Fruit fly (Drosophila melanogaster) whole organism, embryonic: ENCODE data around the gene Mco4.
A peak's percentile ranks its signal among the peaks of the same experiment; 100 is the strongest.

ENCODE experiments used
- Adf1 ChIP-seq: fragments of 200-800 bp; sonication (Bioruptor generic); IDR thresholded peaks from 2 replicates; pipeline ENCODE4 v1.3.6; 2022; ENCODE audit warnings: missing biosample characterization, missing genetic modification characterization
- CG10565 ChIP-seq: fragments of 200-800 bp; sonication (Bioruptor generic); optimal IDR thresholded peaks from 3 replicates; lab custom pipeline; 2016; ENCODE audit warnings: missing biosample characterization, mild to moderate bottlenecking, missing genetic modification characterization
- CG10654 ChIP-seq: fragments of 200-800 bp; sonication (Bioruptor generic); optimal IDR thresholded peaks from 2 replicates; lab custom pipeline; 2016; ENCODE audit warnings: missing biosample characterization, missing genetic modification characterization
- CG11398 ChIP-seq: fragments of 200-800 bp; sonication (Bioruptor generic); optimal IDR thresholded peaks from 2 replicates; lab custom pipeline; 2016; ENCODE audit warnings: missing biosample characterization, missing genetic modification characterization
- CG11504 ChIP-seq: fragments of 200-800 bp; sonication (Bioruptor generic); optimal IDR thresholded peaks from 3 replicates; lab custom pipeline; 2019; ENCODE audit warnings: missing biosample characterization, mild to moderate bottlenecking, missing genetic modification characterization, moderate library complexity
- CG11695 ChIP-seq: fragments of 200-800 bp; sonication (Bioruptor generic); IDR thresholded peaks from 3 replicates; pipeline ENCODE4 v1.3.6; 2022; ENCODE audit warnings: missing biosample characterization, missing genetic modification characterization
- CG11696 ChIP-seq: fragments of 200-800 bp; sonication (Bioruptor generic); IDR thresholded peaks from 2 replicates; pipeline ENCODE4 v1.3.6; 2022; ENCODE audit warnings: missing biosample characterization, missing genetic modification characterization
- CG15073 ChIP-seq: fragments of 200-800 bp; sonication (Bioruptor generic); optimal IDR thresholded peaks from 2 replicates; lab custom pipeline; 2016; ENCODE audit warnings: missing biosample characterization, missing genetic modification characterization
- CG17328 ChIP-seq: fragments of 200-800 bp; sonication (Bioruptor generic); IDR thresholded peaks from 2 replicates; pipeline ENCODE4 v1.3.6; 2022; ENCODE audit warnings: missing biosample characterization, missing genetic modification characterization
- CG17829 ChIP-seq: fragments of 200-800 bp; optimal IDR thresholded peaks from 2 replicates; lab custom pipeline; 2019; ENCODE audit warnings: missing biosample characterization, mild to moderate bottlenecking, missing genetic modification characterization, moderate library complexity
- CG18619 ChIP-seq: fragments of 200-800 bp; sonication (Bioruptor generic); optimal IDR thresholded peaks from 3 replicates; lab custom pipeline; 2017; ENCODE audit warnings: missing biosample characterization, mild to moderate bottlenecking, missing genetic modification characterization
- CG4328 ChIP-seq: fragments of 200-800 bp; sonication (Bioruptor generic); optimal IDR thresholded peaks from 3 replicates; lab custom pipeline; 2017; ENCODE audit warnings: missing biosample characterization, missing genetic modification reagents, missing genetic modification characterization
- CG6683 ChIP-seq: fragments of 200-800 bp; sonication (Bioruptor generic); optimal IDR thresholded peaks from 2 replicates; lab custom pipeline; 2017; ENCODE audit warnings: missing biosample characterization, mild to moderate bottlenecking, missing genetic modification characterization, missing genetic modification reagents
- CG8089 ChIP-seq: fragments of 200-800 bp; sonication (Bioruptor generic); optimal IDR thresholded peaks from 3 replicates; lab custom pipeline; 2016; ENCODE audit warnings: missing biosample characterization, missing genetic modification characterization
- CG8924 ChIP-seq: fragments of 200-800 bp; optimal IDR thresholded peaks from 3 replicates; lab custom pipeline; 2019; ENCODE audit warnings: missing biosample characterization, mild to moderate bottlenecking, missing genetic modification characterization, moderate library complexity
- CG9215 ChIP-seq: fragments of 200-800 bp; sonication (Bioruptor generic); IDR thresholded peaks from 2 replicates; pipeline ENCODE4 v1.3.6; 2022; ENCODE audit warnings: missing biosample characterization, missing genetic modification characterization
- Camta ChIP-seq: fragments of 200-800 bp; sonication (Bioruptor generic); optimal IDR thresholded peaks from 2 replicates; lab custom pipeline; 2016; ENCODE audit warnings: missing biosample characterization, missing genetic modification characterization
- CrebB ChIP-seq: fragments of 200-800 bp; sonication (Bioruptor generic); optimal IDR thresholded peaks from 3 replicates; lab custom pipeline; 2018; ENCODE audit warnings: missing biosample characterization, mild to moderate bottlenecking, missing genetic modification characterization
- Dll ChIP-seq: fragments of 200-800 bp; sonication (Bioruptor generic); IDR thresholded peaks from 4 replicates; pipeline ENCODE4 v1.3.6; 2022; ENCODE audit warnings: missing biosample characterization, missing genetic modification characterization; ENCODE audit not compliant: partially characterized antibody
- HLH3B ChIP-seq: fragments of 200-800 bp; sonication (Bioruptor generic); IDR thresholded peaks from 2 replicates; pipeline ENCODE4 v1.3.6; 2022; ENCODE audit warnings: missing biosample characterization, missing genetic modification characterization
- Hand ChIP-seq: fragments of 200-800 bp; sonication (Bioruptor generic); optimal IDR thresholded peaks from 2 replicates; lab custom pipeline; 2017; ENCODE audit warnings: mild to moderate bottlenecking, missing biosample characterization, missing genetic modification reagents, missing genetic modification characterization
- Hmr ChIP-seq: fragments of 200-800 bp; sonication (Bioruptor generic); optimal IDR thresholded peaks from 3 replicates; lab custom pipeline; 2017; ENCODE audit warnings: mild to moderate bottlenecking, missing biosample characterization, missing genetic modification reagents, missing genetic modification characterization
- Hmx ChIP-seq: fragments of 200-800 bp; sonication (Bioruptor generic); optimal IDR thresholded peaks from 2 replicates; lab custom pipeline; 2016; ENCODE audit warnings: missing biosample characterization, missing genetic modification characterization
- Nf-YB ChIP-seq: fragments of 200-800 bp; sonication (Bioruptor generic); optimal IDR thresholded peaks from 3 replicates; lab custom pipeline; 2019; ENCODE audit warnings: missing biosample characterization, mild to moderate bottlenecking, missing genetic modification characterization, moderate library complexity
- NfI ChIP-seq: fragments of 200-800 bp; sonication (Bioruptor generic); optimal IDR thresholded peaks from 3 replicates; lab custom pipeline; 2018; ENCODE audit warnings: missing biosample characterization, mild to moderate bottlenecking, missing genetic modification characterization, moderate library complexity
- Sox100B ChIP-seq: fragments of 200-800 bp; sonication (Bioruptor generic); optimal IDR thresholded peaks from 3 replicates; lab custom pipeline; 2018; ENCODE audit warnings: missing biosample characterization, mild to moderate bottlenecking, missing genetic modification characterization
- TFAM ChIP-seq: fragments of 200-800 bp; sonication (Bioruptor generic); optimal IDR thresholded peaks from 2 replicates; lab custom pipeline; 2017; ENCODE audit warnings: missing biosample characterization, missing genetic modification characterization, inconsistent platforms
- aop ChIP-seq: fragments of 200-800 bp; sonication (Bioruptor generic); IDR thresholded peaks from 2 replicates; pipeline ENCODE4 v1.3.6; 2022; ENCODE audit warnings: missing biosample characterization, missing genetic modification characterization
- ci ChIP-seq: fragments of 200-800 bp; sonication (Bioruptor generic); IDR thresholded peaks from 3 replicates; pipeline ENCODE4 v1.3.6; 2022; ENCODE audit warnings: missing biosample characterization, missing genetic modification characterization
- crol ChIP-seq: fragments of 200-800 bp; sonication (Bioruptor generic); IDR thresholded peaks from 2 replicates; pipeline ENCODE4 v1.3.6; 2022; ENCODE audit warnings: missing biosample characterization, missing genetic modification characterization
- fd3F ChIP-seq: fragments of 200-800 bp; sonication (Bioruptor generic); optimal IDR thresholded peaks from 2 replicates; lab custom pipeline; 2018; ENCODE audit warnings: missing biosample characterization, mild to moderate bottlenecking, missing genetic modification characterization, moderate library complexity
- hbn ChIP-seq: fragments of 200-800 bp; sonication (Bioruptor generic); IDR thresholded peaks from 2 replicates; pipeline ENCODE4 v1.3.6; 2022; ENCODE audit warnings: missing biosample characterization, missing genetic modification characterization; ENCODE audit not compliant: partially characterized antibody
- jumu ChIP-seq: fragments of 200-800 bp; sonication (Bioruptor generic); optimal IDR thresholded peaks from 3 replicates; lab custom pipeline; 2016; ENCODE audit warnings: missing biosample characterization, missing genetic modification characterization
- lola ChIP-seq, 3 experiments: fragments of >200 bp in 2 of 3; fragments of 200-800 bp in 1 of 3; sonication (Bioruptor generic) in 1 of 3; optimal IDR thresholded peaks; 2 replicates each; lab custom pipeline; 2017 to 2019; ENCODE audit warnings: missing biosample characterization in 3 of 3, missing genetic modification characterization in 3 of 3, mild to moderate bottlenecking in 1 of 3, moderate library complexity in 1 of 3
- oc ChIP-seq: fragments of 200-800 bp; sonication (Bioruptor generic); optimal IDR thresholded peaks from 2 replicates; lab custom pipeline; 2018; ENCODE audit warnings: missing biosample characterization, mild to moderate bottlenecking, missing genetic modification characterization, moderate library complexity
- prd ChIP-seq, 3 experiments: fragments of >200 bp in 2 of 3; fragments of 200-800 bp in 1 of 3; sonication (Bioruptor generic) in 1 of 3; optimal IDR thresholded peaks in 2 of 3; IDR thresholded peaks in 1 of 3; 2 replicates in 2 of 3; 3 replicates in 1 of 3; pipeline versions ENCODE4 v1.3.6 to Lab custom; 2017 to 2022; ENCODE audit warnings: missing biosample characterization in 1 of 3, missing genetic modification characterization in 1 of 3
- repo ChIP-seq: fragments of 200-800 bp; sonication (Bioruptor generic); optimal IDR thresholded peaks from 2 replicates; lab custom pipeline; 2016; ENCODE audit warnings: missing biosample characterization, missing genetic modification characterization
- rib ChIP-seq: fragments of 200-800 bp; sonication (Bioruptor generic); IDR thresholded peaks from 2 replicates; pipeline ENCODE4 v1.3.6; 2022; ENCODE audit warnings: missing biosample characterization, missing genetic modification characterization
- row ChIP-seq: fragments of 200-800 bp; sonication (Bioruptor generic); IDR thresholded peaks from 3 replicates; pipeline ENCODE4 v1.3.6; 2022; ENCODE audit warnings: missing biosample characterization, missing genetic modification characterization
- sc ChIP-seq, 3 experiments: fragments of >200 bp in 2 of 3; fragments of 200-800 bp in 1 of 3; sonication (Bioruptor generic) in 1 of 3; optimal IDR thresholded peaks; 2 replicates in 2 of 3; 3 replicates in 1 of 3; lab custom pipeline; 2017; ENCODE audit warnings: mild to moderate bottlenecking in 1 of 3, missing biosample characterization in 1 of 3, missing genetic modification characterization in 1 of 3, missing genetic modification reagents in 1 of 3
- shn ChIP-seq: fragments of 200-800 bp; sonication (Bioruptor generic); optimal IDR thresholded peaks from 3 replicates; lab custom pipeline; 2016; ENCODE audit warnings: missing biosample characterization, missing genetic modification characterization
- sim ChIP-seq: fragments of 200-800 bp; sonication (Bioruptor generic); IDR thresholded peaks from 2 replicates; pipeline ENCODE4 v1.3.6; 2022; ENCODE audit warnings: missing biosample characterization, missing genetic modification characterization
- tin ChIP-seq: fragments of 200-800 bp; sonication (Bioruptor generic); optimal IDR thresholded peaks from 3 replicates; lab custom pipeline; 2016; ENCODE audit warnings: missing biosample characterization, missing genetic modification characterization
- tio ChIP-seq: fragments of 200-800 bp; sonication (Bioruptor generic); optimal IDR thresholded peaks from 2 replicates; lab custom pipeline; 2017; ENCODE audit warnings: missing biosample characterization, missing genetic modification characterization, inconsistent platforms
- trh ChIP-seq: fragments of 200-800 bp; sonication (Bioruptor generic); optimal IDR thresholded peaks from 2 replicates; lab custom pipeline; 2016; ENCODE audit warnings: missing biosample characterization, missing genetic modification characterization
- tx ChIP-seq: fragments of 200-800 bp; sonication (Bioruptor generic); optimal IDR thresholded peaks from 2 replicates; lab custom pipeline; 2016; ENCODE audit warnings: missing biosample characterization, missing genetic modification characterization
- zen ChIP-seq: fragments of 200-800 bp; sonication (Bioruptor generic); optimal IDR thresholded peaks from 3 replicates; lab custom pipeline; 2018; ENCODE audit warnings: missing biosample characterization, mild to moderate bottlenecking, missing genetic modification characterization, moderate library complexity

Gene Mco4

dm6 chrX:17881138-17882121, 25.5 kb upstream of the Mco4 start (continued):
- TF ChIP-seq Hmx (peak; percentile 52), sim (GFP tag; lab: Robert Waterston, UW) (no peak), CG18619 (GFP tag; lab: Kevin White, UChicago) (peak; percentile 16), TFAM (GFP tag; lab: Kevin White, UChicago) (no peak), jumu (peak; percentile 28), CG8924 (peak; percentile 21), oc (no peak), CG11695 (GFP tag; lab: Robert Waterston, UW) (0 out of 3 replicates have a peak, but pooled peaks have one; percentile 27), repo (GFP tag; lab: Kevin White, UChicago) (no peak), fd3F (peak; percentile 45), tin (GFP tag; lab: Kevin White, UChicago) (peak; percentile 32), Hand (no peak), prd (optimal IDR thresholded peaks at IDR 0.05; lab: Kevin White, UChicago) (no peak), prd (GFP tag; IDR thresholded peaks at IDR 0.05; lab: Robert Waterston, UW) (peak; percentile 47; the same call in 1 of the 3 replicates), CG11696 (GFP tag; lab: Robert Waterston, UW) (no peak), aop (GFP tag; lab: Robert Waterston, UW) (no peak), CG9215 (GFP tag; lab: Robert Waterston, UW) (peak; percentile 52), CG4328 (GFP tag; lab: Kevin White, UChicago) (no peak), row (peak; percentile 64), CG15073 (GFP tag; lab: Kevin White, UChicago) (no peak), CG11398 (GFP tag; lab: Kevin White, UChicago) (no peak), Dll (GFP tag; lab: Robert Waterston, UW) (no peak), zen (tag; lab: Kevin White, UChicago) (no peak), hbn (GFP tag; lab: Robert Waterston, UW) (no peak), CG11504 (peak; percentile 68), NfI (peak; percentile 51), Sox100B (GFP tag; lab: Kevin White, UChicago) (no peak), CG10654 (GFP tag; lab: Kevin White, UChicago) (peak; percentile 24), ci (no peak), CG6683 (GFP tag; lab: Kevin White, UChicago) (no peak), tx (GFP tag; lab: Kevin White, UChicago) (peak; percentile 16), crol (GFP tag; lab: Robert Waterston, UW) (peak; percentile 82), Camta (GFP tag; lab: Kevin White, UChicago) (peak; percentile 9), Adf1 (GFP tag; lab: Robert Waterston, UW) (no peak; the same call in 1 of the 2 replicates), Hmr (GFP tag; lab: Kevin White, UChicago) (peak; percentile 43), shn (peak; percentile 24), Nf-YB (no peak), CG17829 (tag; lab: Kevin White, UChicago) (peak; percentile 0), tio (GFP tag; lab: Kevin White, UChicago) (peak; percentile 44), CG8089 (GFP tag; lab: Kevin White, UChicago) (no peak), CG10565 (no peak), rib (GFP tag; lab: Robert Waterston, UW) (0 out of 2 replicates have a peak, but pooled peaks have one; percentile 43), HLH3B (GFP tag; lab: Robert Waterston, UW) (peak; percentile 35; the same call in 1 of the 2 replicates), CG17328 (0 out of 2 replicates have a peak, but pooled peaks have one; percentile 21), CrebB (tag; lab: Kevin White, UChicago) (no peak), lola (GFP tag; optimal IDR thresholded peaks at IDR 0.05; lab: Kevin White, UChicago) (no peak), sc (optimal IDR thresholded peaks at IDR 0.05; lab: Kevin White, UChicago) (no peak), sc (GFP tag; optimal IDR thresholded peaks at IDR 0.05; lab: Kevin White, UChicago) (no peak), trh (GFP tag; lab: Kevin White, UChicago) (no peak)
